Worm (Caenorhabditis elegans): ENCODE results near the gene F52G3.5.

F52G3.5 gene

ce11 chrX:16976043-16976442 lies at the start of gene F52G3.5:
Gene F52G3.5, minus strand, starts transcription at chrX:16976143.
- TF ChIP-seq sea-1 (GFP tag; conservative IDR thresholded peaks at IDR 0.05) = no peak
- TF ChIP-seq ceh-13 (GFP tag; optimal IDR thresholded peaks at IDR 0.05) = no peak
- TF ChIP-seq B0310.2 (tag; optimal IDR thresholded peaks at IDR 0.05) = no peak
- TF ChIP-seq hmg-4 (GFP tag; optimal IDR thresholded peaks at IDR 0.05) = no peak
- no peak for TF ChIP-seq ama-1 (optimal IDR thresholded peaks at IDR 0.05)
- no peak for TF ChIP-seq F13C5.2 (tag; optimal IDR thresholded peaks at IDR 0.05)
- TF ChIP-seq ets-7 (tag; optimal IDR thresholded peaks at IDR 0.05) = no peak
- no peak for TF ChIP-seq hmbx-1 (tag; optimal IDR thresholded peaks at IDR 0.05)

ce11 chrX:17020858-17021257 lies 44.9 kb upstream of the F52G3.5 start, which contains the start of gene F35B3.4:
Gene F35B3.4, minus strand, starts transcription at chrX:17020958.
- TF ChIP-seq hnd-1 (tag; optimal IDR thresholded peaks at IDR 0.05) (no peak), B0310.2 (tag; optimal IDR thresholded peaks at IDR 0.05) (no peak), ceh-13 (GFP tag; optimal IDR thresholded peaks at IDR 0.05) (no peak), F13C5.2 (tag; optimal IDR thresholded peaks at IDR 0.05) (no peak), tra-4 (tag; optimal IDR thresholded peaks at IDR 0.05) (no peak), pes-1 (GFP tag; IDR thresholded peaks at IDR 0.05) (no peak), ama-1 (optimal IDR thresholded peaks at IDR 0.05) (no peak), sea-1 (GFP tag; conservative IDR thresholded peaks at IDR 0.05) (no peak), aly-1 (tag; optimal IDR thresholded peaks at IDR 0.05) (no peak), tbx-37 (GFP tag; conservative IDR thresholded peaks at IDR 0.05) (no peak)

ce11 chrX:17019098-17019497 lies 43.2 kb upstream of the F52G3.5 start:
- TF ChIP-seq tbx-37 (GFP tag; conservative IDR thresholded peaks at IDR 0.05) (no peak), hmbx-1 (tag; optimal IDR thresholded peaks at IDR 0.05) (no peak), pes-1 (GFP tag; IDR thresholded peaks at IDR 0.05) (no peak), hmg-4 (GFP tag; optimal IDR thresholded peaks at IDR 0.05) (no peak), aly-1 (tag; optimal IDR thresholded peaks at IDR 0.05) (no peak), ama-1 (optimal IDR thresholded peaks at IDR 0.05) (no peak), hnd-1 (tag; optimal IDR thresholded peaks at IDR 0.05) (no peak), ceh-13 (GFP tag; optimal IDR thresholded peaks at IDR 0.05) (no peak), scrt-1 (GFP tag; IDR thresholded peaks at IDR 0.05) (no peak), B0310.2 (tag; optimal IDR thresholded peaks at IDR 0.05) (no peak), ceh-36 (tag; optimal IDR thresholded peaks at IDR 0.05) (no peak), tbx-11 (GFP tag; IDR thresholded peaks at IDR 0.05) (no peak), F13C5.2 (tag; optimal IDR thresholded peaks at IDR 0.05) (no peak), sea-1 (GFP tag; conservative IDR thresholded peaks at IDR 0.05) (no peak), ets-7 (tag; optimal IDR thresholded peaks at IDR 0.05) (no peak), tra-4 (tag; optimal IDR thresholded peaks at IDR 0.05) (no peak), flt-1 (GFP tag; IDR thresholded peaks at IDR 0.05) (no peak)

ce11 chrX:17013162-17013561 lies 37.2 kb upstream of the F52G3.5 start, which contains the start of gene F35B3.3:
Gene F35B3.3, plus strand, starts transcription at chrX:17013462.
- TF ChIP-seq ets-7 (tag; optimal IDR thresholded peaks at IDR 0.05) = no peak
- TF ChIP-seq tra-4 (tag; optimal IDR thresholded peaks at IDR 0.05) = no peak
- no peak for TF ChIP-seq aly-1 (tag; optimal IDR thresholded peaks at IDR 0.05)
- TF ChIP-seq scrt-1 (GFP tag; IDR thresholded peaks at IDR 0.05) = no peak
- TF ChIP-seq tbx-11 (GFP tag; IDR thresholded peaks at IDR 0.05) = no peak
- TF ChIP-seq tbx-37 (GFP tag; conservative IDR thresholded peaks at IDR 0.05) = no peak
- no peak for TF ChIP-seq hmbx-1 (tag; optimal IDR thresholded peaks at IDR 0.05)
- no peak for TF ChIP-seq B0310.2 (tag; optimal IDR thresholded peaks at IDR 0.05)
- no peak for TF ChIP-seq hmg-4 (GFP tag; optimal IDR thresholded peaks at IDR 0.05)
- no peak for TF ChIP-seq flt-1 (GFP tag; IDR thresholded peaks at IDR 0.05)
- no peak for TF ChIP-seq hnd-1 (tag; optimal IDR thresholded peaks at IDR 0.05)
- TF ChIP-seq sea-1 (GFP tag; conservative IDR thresholded peaks at IDR 0.05) = no peak
- no peak for TF ChIP-seq ama-1 (optimal IDR thresholded peaks at IDR 0.05)
- no peak for TF ChIP-seq ceh-13 (GFP tag; optimal IDR thresholded peaks at IDR 0.05)
- no peak for TF ChIP-seq pes-1 (GFP tag; IDR thresholded peaks at IDR 0.05)
- TF ChIP-seq F13C5.2 (tag; optimal IDR thresholded peaks at IDR 0.05) = no peak
- no peak for TF ChIP-seq ceh-36 (tag; optimal IDR thresholded peaks at IDR 0.05)

- TF ChIP-seq ets-7 (tag; optimal IDR thresholded peaks at IDR 0.05) = no peak
- no peak for TF ChIP-seq tra-4 (tag; optimal IDR thresholded peaks at IDR 0.05)
- TF ChIP-seq flt-1 (GFP tag; IDR thresholded peaks at IDR 0.05) = no peak
- no peak for TF ChIP-seq aly-1 (tag; optimal IDR thresholded peaks at IDR 0.05)
- TF ChIP-seq ceh-13 (GFP tag; optimal IDR thresholded peaks at IDR 0.05) = no peak
- no peak for TF ChIP-seq sea-1 (GFP tag; conservative IDR thresholded peaks at IDR 0.05)
- no peak for TF ChIP-seq ama-1 (optimal IDR thresholded peaks at IDR 0.05)
- no peak for TF ChIP-seq hmbx-1 (tag; optimal IDR thresholded peaks at IDR 0.05)
These were observed 30.9 kb upstream of the F52G3.5 start for ce11 chrX:17006843-17007242.

ce11 chrX:17003473-17004123 lies 27.7 kb upstream of the F52G3.5 start:
- peak; percentile 44 for TF ChIP-seq hmg-4 (GFP tag; optimal IDR thresholded peaks at IDR 0.05)
- TF ChIP-seq ceh-36 (tag; optimal IDR thresholded peaks at IDR 0.05) = no peak

- no peak for TF ChIP-seq aly-1 (tag; optimal IDR thresholded peaks at IDR 0.05)
- no peak for TF ChIP-seq B0310.2 (tag; optimal IDR thresholded peaks at IDR 0.05)
- no peak for TF ChIP-seq sea-1 (GFP tag; conservative IDR thresholded peaks at IDR 0.05)
- no peak for TF ChIP-seq hmg-4 (GFP tag; optimal IDR thresholded peaks at IDR 0.05)
- TF ChIP-seq hnd-1 (tag; optimal IDR thresholded peaks at IDR 0.05) = no peak
- no peak for TF ChIP-seq ceh-13 (GFP tag; optimal IDR thresholded peaks at IDR 0.05)
- no peak for TF ChIP-seq flt-1 (GFP tag; IDR thresholded peaks at IDR 0.05)
- TF ChIP-seq tbx-37 (GFP tag; conservative IDR thresholded peaks at IDR 0.05) = no peak
- TF ChIP-seq tbx-11 (GFP tag; IDR thresholded peaks at IDR 0.05) = no peak
- no peak for TF ChIP-seq ceh-36 (tag; optimal IDR thresholded peaks at IDR 0.05)
- no peak for TF ChIP-seq scrt-1 (GFP tag; IDR thresholded peaks at IDR 0.05)
- no peak for TF ChIP-seq pes-1 (GFP tag; IDR thresholded peaks at IDR 0.05)
- TF ChIP-seq tra-4 (tag; optimal IDR thresholded peaks at IDR 0.05) = no peak
These were observed 26.2 kb upstream of the F52G3.5 start for ce11 chrX:17002149-17002548.

Data from whole organism, early embryonic.